Worm (Caenorhabditis elegans) whole organism, mixed stage, embryonic: Measurements from ENCODE around the gene gst-5.

Experiments
- drap-1 ChIP-seq: fragments of 200-800 bp; sonication (Bioruptor generic); optimal IDR thresholded peaks from 3 replicates; lab custom pipeline; 2018; ENCODE audit warnings: mild to moderate bottlenecking, missing genetic modification characterization, missing compliant biosample characterization
- elt-3 ChIP-seq: fragments of 150-350 bp; optimal IDR thresholded peaks from 2 replicates; lab custom pipeline; 2014; ENCODE audit warnings: missing biosample characterization, missing genetic modification characterization
- lin-13 ChIP-seq: fragments of 150-350 bp; optimal IDR thresholded peaks from 2 replicates; lab custom pipeline; 2014; ENCODE audit warnings: missing biosample characterization, missing genetic modification characterization
- lsy-2 ChIP-seq: fragments of 150-350 bp; optimal IDR thresholded peaks from 2 replicates; lab custom pipeline; 2014; ENCODE audit warnings: missing biosample characterization, missing genetic modification characterization
- mep-1 ChIP-seq: fragments of 150-350 bp; optimal IDR thresholded peaks from 2 replicates; lab custom pipeline; 2017; ENCODE audit warnings: missing biosample characterization, missing genetic modification reagents, missing genetic modification characterization, inconsistent platforms
- nhr-12 ChIP-seq: fragments of 150-350 bp; optimal IDR thresholded peaks from 2 replicates; lab custom pipeline; 2014; ENCODE audit warnings: missing biosample characterization, missing genetic modification characterization
- nhr-237 ChIP-seq: fragments of 150-350 bp; optimal IDR thresholded peaks from 2 replicates; lab custom pipeline; 2014; ENCODE audit warnings: missing biosample characterization, missing genetic modification characterization
- nhr-28 ChIP-seq: fragments of 150-350 bp; optimal IDR thresholded peaks from 2 replicates; lab custom pipeline; 2014; ENCODE audit warnings: missing biosample characterization, missing genetic modification characterization
- pha-4 ChIP-seq: fragments of 150-350 bp; optimal IDR thresholded peaks from 2 replicates; lab custom pipeline; 2018; ENCODE audit warnings: missing biosample characterization, missing genetic modification reagents, missing genetic modification characterization
- unc-39 ChIP-seq: fragments of 150-350 bp; optimal IDR thresholded peaks from 2 replicates; lab custom pipeline; 2014; ENCODE audit warnings: missing biosample characterization, missing genetic modification characterization
- ztf-11 ChIP-seq: fragments of 150-350 bp; optimal IDR thresholded peaks from 2 replicates; lab custom pipeline; 2014; ENCODE audit warnings: missing biosample characterization, missing genetic modification characterization

DNA sequence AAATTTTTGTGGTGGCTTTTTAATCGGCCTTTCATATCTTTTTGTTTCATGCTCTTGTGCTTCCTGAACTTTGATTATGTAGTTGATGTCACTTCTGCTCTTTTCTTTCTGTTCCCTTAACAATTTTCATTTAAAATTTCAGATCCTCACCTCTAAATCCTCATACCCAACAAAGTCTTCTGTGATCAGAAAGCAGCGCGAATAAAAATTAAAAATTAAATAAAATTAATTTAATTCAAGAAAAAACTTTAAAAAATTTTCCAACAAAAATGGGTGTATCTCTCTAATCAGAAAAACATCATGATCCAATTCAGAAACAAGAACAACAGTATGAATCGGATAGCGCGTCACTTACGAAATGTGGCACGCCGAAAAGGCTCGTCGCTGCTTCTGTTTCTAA is 25.1 kb downstream of the gst-5 start, which contains the start of gene ptp-3:
- TF ChIP-seq lsy-2 = no peak
- no peak for TF ChIP-seq nhr-28 (tag; lab: Kevin White, UChicago)
- no peak for TF ChIP-seq mep-1 (tag; lab: Kevin White, UChicago)
- TF ChIP-seq nhr-12 (tag; lab: Kevin White, UChicago) = no peak
- TF ChIP-seq pha-4 = no peak
- TF ChIP-seq lin-13 (tag; lab: Kevin White, UChicago) = no peak
- TF ChIP-seq ztf-11 (tag; lab: Kevin White, UChicago) = no peak
- TF ChIP-seq elt-3 = no peak
- no peak for TF ChIP-seq unc-39 (tag; lab: Kevin White, UChicago)
- TF ChIP-seq drap-1 (GFP tag; lab: Kevin White, UChicago) = no peak
- TF ChIP-seq nhr-237 (tag; lab: Kevin White, UChicago) = no peak
